Worm (Caenorhabditis elegans) whole organism, young adult: ENCODE results near the gene srx-73.

Experiments
- B0261.1 ChIP-seq: sonication (generic microtip); optimal IDR thresholded peaks from 2 replicates; lab custom pipeline; 2016; ENCODE audit warnings: mild to moderate bottlenecking, missing genetic modification characterization, moderate library complexity, missing compliant biosample characterization
- F33H1.4 ChIP-seq: fragments of 200-800 bp; sonication (Bioruptor generic); IDR thresholded peaks from 2 replicates; pipeline ENCODE4 v1.3.6; 2022; ENCODE audit warnings: missing genetic modification reagents, missing genetic modification characterization, missing compliant biosample characterization
- F57C9.4 ChIP-seq: sonication (generic microtip); optimal IDR thresholded peaks from 2 replicates; lab custom pipeline; 2017; ENCODE audit warnings: mild to moderate bottlenecking, missing genetic modification characterization, missing compliant biosample characterization
- K11D2.4 ChIP-seq: fragments of 200-800 bp; sonication (Bioruptor generic); IDR thresholded peaks from 2 replicates; pipeline ENCODE4 v1.3.6; 2022; ENCODE audit warnings: missing genetic modification reagents, missing genetic modification characterization, missing compliant biosample characterization
- K12H6.12 ChIP-seq: fragments of 200-800 bp; sonication (Bioruptor generic); optimal IDR thresholded peaks from 2 replicates; lab custom pipeline; 2018; ENCODE audit warnings: mild to moderate bottlenecking, missing genetic modification characterization, missing compliant biosample characterization
- Y53F4B.3 ChIP-seq: fragments of 200-800 bp; sonication (Bioruptor generic); IDR thresholded peaks from 2 replicates; pipeline ENCODE4 v1.3.6; 2022; ENCODE audit warnings: missing genetic modification reagents, missing genetic modification characterization, missing compliant biosample characterization
- ZK185.1 ChIP-seq: sonication (generic microtip); optimal IDR thresholded peaks from 2 replicates; lab custom pipeline; 2016; ENCODE audit warnings: mild to moderate bottlenecking, missing genetic modification characterization, missing compliant biosample characterization; ENCODE audit not compliant: poor library complexity, severe bottlenecking
- akir-1 ChIP-seq: fragments of 200-800 bp; sonication (Bioruptor generic); optimal IDR thresholded peaks from 2 replicates; lab custom pipeline; 2018; ENCODE audit warnings: mild to moderate bottlenecking, missing genetic modification characterization, moderate library complexity, missing compliant biosample characterization
- aptf-2 ChIP-seq: fragments of 200-800 bp; sonication (Bioruptor generic); conservative IDR thresholded peaks from 2 replicates; pipeline ENCODE4 v1.3.6; 2022; ENCODE audit warnings: missing genetic modification reagents, missing genetic modification characterization, missing compliant biosample characterization
- aptf-3 ChIP-seq: fragments of 200-800 bp; sonication (Bioruptor generic); IDR thresholded peaks from 2 replicates; pipeline ENCODE4 v1.3.6; 2022; ENCODE audit warnings: missing genetic modification characterization, missing compliant biosample characterization
- attf-6 ChIP-seq: fragments of 200-800 bp; sonication (Bioruptor generic); IDR thresholded peaks from 2 replicates; pipeline ENCODE4 v1.3.6; 2022; ENCODE audit warnings: missing genetic modification reagents, missing genetic modification characterization, missing compliant biosample characterization
- bed-2 ChIP-seq: fragments of 200-800 bp; sonication (Bioruptor generic); IDR thresholded peaks from 2 replicates; pipeline ENCODE4 v1.3.6; 2022; ENCODE audit warnings: missing genetic modification reagents, missing genetic modification characterization, missing compliant biosample characterization
- ceh-100 ChIP-seq: fragments of 200-800 bp; sonication (Bioruptor generic); IDR thresholded peaks from 2 replicates; pipeline ENCODE4 v1.3.6; 2022; ENCODE audit warnings: missing genetic modification reagents, missing genetic modification characterization, missing compliant biosample characterization
- ceh-58 ChIP-seq: fragments of 200-800 bp; sonication (Bioruptor generic); IDR thresholded peaks from 2 replicates; pipeline ENCODE4 v1.3.6; 2022; ENCODE audit warnings: missing genetic modification characterization, missing compliant biosample characterization
- chd-7 ChIP-seq: sonication (generic microtip); optimal IDR thresholded peaks from 2 replicates; lab custom pipeline; 2016; ENCODE audit warnings: mild to moderate bottlenecking, missing genetic modification characterization, moderate library complexity, missing compliant biosample characterization
- dpff-1 ChIP-seq: sonication (generic microtip); optimal IDR thresholded peaks from 2 replicates; lab custom pipeline; 2017; ENCODE audit warnings: mild to moderate bottlenecking, missing genetic modification characterization, missing compliant biosample characterization
- efl-1 ChIP-seq: fragments of 150-350 bp; optimal IDR thresholded peaks from 2 replicates; lab custom pipeline; 2014; ENCODE audit warnings: missing biosample characterization, missing genetic modification reagents, missing genetic modification characterization
- egl-18 ChIP-seq: fragments of 200-800 bp; sonication (Bioruptor generic); IDR thresholded peaks from 2 replicates; pipeline ENCODE4 v1.3.6; 2022; ENCODE audit warnings: missing genetic modification reagents, missing genetic modification characterization, missing compliant biosample characterization
- egl-44 ChIP-seq: fragments of 200-800 bp; sonication (Bioruptor generic); IDR thresholded peaks from 2 replicates; pipeline ENCODE4 v1.3.6; 2022; ENCODE audit warnings: missing genetic modification reagents, missing genetic modification characterization, missing compliant biosample characterization
- ekl-4 ChIP-seq: fragments of 200-800 bp; sonication (Bioruptor generic); IDR thresholded peaks from 2 replicates; pipeline ENCODE4 v1.3.6; 2022; ENCODE audit warnings: missing genetic modification reagents, missing genetic modification characterization, missing compliant biosample characterization
- fkh-3 ChIP-seq: sonication (generic microtip); optimal IDR thresholded peaks from 2 replicates; lab custom pipeline; 2016; ENCODE audit warnings: mild to moderate bottlenecking, missing genetic modification characterization, missing compliant biosample characterization
- hlh-12 ChIP-seq: sonication (generic microtip); optimal IDR thresholded peaks from 2 replicates; lab custom pipeline; 2016; ENCODE audit warnings: missing genetic modification characterization, missing compliant biosample characterization
- hsf-1 ChIP-seq: fragments of 200-800 bp; sonication (Bioruptor generic); IDR thresholded peaks from 2 replicates; pipeline ENCODE4 v1.3.6; 2022; ENCODE audit warnings: missing genetic modification reagents, missing genetic modification characterization, missing compliant biosample characterization
- let-607 ChIP-seq, 2 experiments: fragments of 200-800 bp in 1 of 2; sonication (Bioruptor generic) in 1 of 2; sonication (generic microtip) in 1 of 2; optimal IDR thresholded peaks; 2 replicates each; lab custom pipeline; 2016 to 2018; ENCODE audit warnings: mild to moderate bottlenecking in 2 of 2, missing compliant biosample characterization in 2 of 2, missing genetic modification characterization in 2 of 2, moderate library complexity in 2 of 2, missing genotype in 1 of 2
- lin-35 ChIP-seq, 3 experiments: fragments of 150-350 bp in 2 of 3; sonication (generic microtip) in 1 of 3; optimal IDR thresholded peaks; 2 replicates each; lab custom pipeline; 2014 to 2018; ENCODE audit warnings: missing biosample characterization in 3 of 3, missing genetic modification characterization in 3 of 3, missing genetic modification reagents in 3 of 3
- lin-40 ChIP-seq: sonication (generic microtip); optimal IDR thresholded peaks from 2 replicates; lab custom pipeline; 2016; ENCODE audit warnings: missing genetic modification characterization, mild to moderate bottlenecking, missing compliant biosample characterization, missing genotype, missing genetic modification reagents
- lsl-1 ChIP-seq: fragments of 200-800 bp; sonication (Bioruptor generic); optimal IDR thresholded peaks from 2 replicates; lab custom pipeline; 2018; ENCODE audit warnings: mild to moderate bottlenecking, missing genetic modification characterization, moderate library complexity, missing compliant biosample characterization
- lsy-27 ChIP-seq: sonication (generic microtip); optimal IDR thresholded peaks from 2 replicates; lab custom pipeline; 2017; ENCODE audit warnings: missing genetic modification characterization, mild to moderate bottlenecking, missing compliant biosample characterization, antibody characterized with exemption, missing genotype, borderline replicate concordance; ENCODE audit not compliant: insufficient read depth
- nfya-1 ChIP-seq: sonication (generic microtip); optimal IDR thresholded peaks from 2 replicates; lab custom pipeline; 2017; ENCODE audit warnings: antibody characterized with exemption, missing compliant biosample characterization, missing genetic modification characterization, borderline replicate concordance; ENCODE audit not compliant: insufficient read depth
- nfya-2 ChIP-seq: fragments of 200-800 bp; sonication (Bioruptor generic); IDR thresholded peaks from 2 replicates; pipeline ENCODE4 v1.3.6; 2022; ENCODE audit warnings: missing genetic modification reagents, missing genetic modification characterization, missing compliant biosample characterization
- nfyb-1 ChIP-seq: fragments of 200-800 bp; sonication (Bioruptor generic); IDR thresholded peaks from 2 replicates; pipeline ENCODE4 v1.3.6; 2022; ENCODE audit warnings: missing genetic modification reagents, missing genetic modification characterization, missing compliant biosample characterization
- nhr-120 ChIP-seq: fragments of 200-800 bp; sonication (Bioruptor generic); IDR thresholded peaks from 2 replicates; pipeline ENCODE4 v1.3.6; 2022; ENCODE audit warnings: missing genetic modification characterization, missing compliant biosample characterization
- nhr-27 ChIP-seq: fragments of 200-800 bp; sonication (Bioruptor generic); optimal IDR thresholded peaks from 2 replicates; lab custom pipeline; 2018; ENCODE audit warnings: mild to moderate bottlenecking, missing genetic modification characterization, moderate library complexity, missing compliant biosample characterization
- nhr-90 ChIP-seq: sonication (generic microtip); optimal IDR thresholded peaks from 2 replicates; lab custom pipeline; 2016; ENCODE audit warnings: missing genotype, mild to moderate bottlenecking, missing genetic modification characterization, missing compliant biosample characterization
- rcor-1 ChIP-seq: fragments of 200-800 bp; sonication (Bioruptor generic); IDR thresholded peaks from 2 replicates; pipeline ENCODE4 v1.3.6; 2022; ENCODE audit warnings: missing genetic modification reagents, missing genetic modification characterization, missing compliant biosample characterization
- rec-8 ChIP-seq, 2 experiments: sonication (generic microtip); optimal IDR thresholded peaks; 2 replicates each; lab custom pipeline; 2016; ENCODE audit warnings: mild to moderate bottlenecking in 2 of 2, missing genetic modification characterization in 2 of 2, missing genetic modification reagents in 2 of 2, missing genotype in 2 of 2, missing biosample characterization in 1 of 2, missing compliant biosample characterization in 1 of 2, moderate library complexity in 1 of 2
- sdz-38 ChIP-seq: sonication (generic microtip); optimal IDR thresholded peaks from 2 replicates; lab custom pipeline; 2016; ENCODE audit warnings: missing genotype, missing genetic modification characterization, missing compliant biosample characterization
- tbx-9 ChIP-seq: sonication (generic microtip); optimal IDR thresholded peaks from 2 replicates; lab custom pipeline; 2016; ENCODE audit warnings: borderline replicate concordance, missing genetic modification characterization, inconsistent platforms, missing compliant biosample characterization
- xnd-1 ChIP-seq: sonication (generic microtip); optimal IDR thresholded peaks from 2 replicates; lab custom pipeline; 2016; ENCODE audit warnings: missing genotype, missing genetic modification reagents, missing genetic modification characterization, missing compliant biosample characterization
- zfh-2 ChIP-seq: fragments of 200-800 bp; sonication (Bioruptor generic); conservative IDR thresholded peaks from 2 replicates; pipeline ENCODE4 v1.3.6; 2022; ENCODE audit warnings: missing genetic modification reagents, missing genetic modification characterization, missing compliant biosample characterization
- ztf-22 ChIP-seq: fragments of 200-800 bp; sonication (Bioruptor generic); optimal IDR thresholded peaks from 2 replicates; lab custom pipeline; 2018; ENCODE audit warnings: mild to moderate bottlenecking, missing genetic modification characterization, moderate library complexity, missing compliant biosample characterization
- ztf-26 ChIP-seq: sonication (generic microtip); optimal IDR thresholded peaks from 2 replicates; lab custom pipeline; 2017; ENCODE audit warnings: missing genetic modification characterization, missing compliant biosample characterization
- ztf-6 ChIP-seq: fragments of 200-800 bp; sonication (Bioruptor generic); IDR thresholded peaks from 2 replicates; pipeline ENCODE4 v1.3.6; 2022; ENCODE audit warnings: missing genetic modification reagents, missing genetic modification characterization, missing compliant biosample characterization

Gene srx-73

ce11 chrV:4684137-4684536 is 18.6 kb upstream of the srx-73 start:
- TF ChIP-seq ztf-6 (GFP tag; lab: Robert Waterston, UW) (no peak), fkh-3 (no peak), B0261.1 (tag; lab: Kevin White, UChicago) (no peak), let-607 (tag; optimal IDR thresholded peaks at IDR 0.05; lab: Kevin White, UChicago) (no peak), akir-1 (GFP tag; lab: Kevin White, UChicago) (no peak), lsy-27 (tag; lab: Kevin White, UChicago) (no peak), rec-8 (tag; optimal IDR thresholded peaks at IDR 0.05; lab: Kevin White, UChicago) (no peak), zfh-2 (no peak), nhr-27 (no peak), rcor-1 (GFP tag; lab: Robert Waterston, UW) (no peak), F57C9.4 (tag; lab: Kevin White, UChicago) (no peak), nfya-2 (GFP tag; lab: Robert Waterston, UW) (no peak)

- TF ChIP-seq egl-44 (GFP tag; lab: Robert Waterston, UW) (no peak), nhr-90 (tag; lab: Kevin White, UChicago) (no peak), nfya-1 (tag; lab: Kevin White, UChicago) (no peak), aptf-2 (no peak), K11D2.4 (GFP tag; lab: Robert Waterston, UW) (no peak), attf-6 (no peak), ZK185.1 (tag; lab: Kevin White, UChicago) (no peak), egl-18 (GFP tag; lab: Robert Waterston, UW) (no peak), F33H1.4 (GFP tag; lab: Robert Waterston, UW) (no peak), fkh-3 (no peak), zfh-2 (no peak), K12H6.12 (no peak), xnd-1 (tag; lab: Kevin White, UChicago) (no peak), lsl-1 (GFP tag; lab: Kevin White, UChicago) (no peak), hsf-1 (GFP tag; lab: Robert Waterston, UW) (no peak), chd-7 (tag; lab: Kevin White, UChicago) (no peak), lin-35 (GFP tag; optimal IDR thresholded peaks at IDR 0.05; lab: Kevin White, UChicago) (no peak)
These were observed 16.1 kb upstream of the srx-73 start, which contains the start of gene K03B4.4 for ce11 chrV:4681670-4682069. TSS of gene K03B4.4 (plus strand) at chrV:4681970.

ce11 chrV:4676812-4677211 is 11.3 kb upstream of the srx-73 start:
- no peak for TF ChIP-seq ztf-22 (GFP tag; lab: Kevin White, UChicago)
- TF ChIP-seq dpff-1: no peak
- TF ChIP-seq aptf-3 (GFP tag; lab: Robert Waterston, UW): no peak
- TF ChIP-seq ceh-100: no peak
- no peak for TF ChIP-seq Y53F4B.3 (GFP tag; lab: Robert Waterston, UW)
- TF ChIP-seq ztf-26 (tag; lab: Kevin White, UChicago): no peak
- no peak for TF ChIP-seq hsf-1 (GFP tag; lab: Robert Waterston, UW)
- TF ChIP-seq tbx-9: no peak
- TF ChIP-seq, all 124 proteins: peak for 0

- TF ChIP-seq hlh-12 (tag; lab: Kevin White, UChicago) (no peak), nfyb-1 (no peak), aptf-2 (no peak), ceh-58 (GFP tag; lab: Robert Waterston, UW) (no peak), nhr-120 (GFP tag; lab: Robert Waterston, UW) (no peak), egl-18 (GFP tag; lab: Robert Waterston, UW) (no peak), sdz-38 (tag; lab: Kevin White, UChicago) (no peak), F57C9.4 (tag; lab: Kevin White, UChicago) (no peak), bed-2 (GFP tag; lab: Robert Waterston, UW) (no peak), nfya-2 (GFP tag; lab: Robert Waterston, UW) (no peak), efl-1 (no peak), ekl-4 (GFP tag; lab: Robert Waterston, UW) (no peak), nhr-90 (tag; lab: Kevin White, UChicago) (no peak), lin-40 (tag; lab: Kevin White, UChicago) (no peak), ztf-26 (tag; lab: Kevin White, UChicago) (no peak), akir-1 (GFP tag; lab: Kevin White, UChicago) (no peak)
These were observed 10.5 kb upstream of the srx-73 start, which contains the start of gene K03B4.6 for ce11 chrV:4676092-4676491. TSS of gene K03B4.6 (minus strand) at chrV:4676192.
